Fruit fly (Drosophila melanogaster): ENCODE measurements around the gene jvl.

jvl gene

DNA sequence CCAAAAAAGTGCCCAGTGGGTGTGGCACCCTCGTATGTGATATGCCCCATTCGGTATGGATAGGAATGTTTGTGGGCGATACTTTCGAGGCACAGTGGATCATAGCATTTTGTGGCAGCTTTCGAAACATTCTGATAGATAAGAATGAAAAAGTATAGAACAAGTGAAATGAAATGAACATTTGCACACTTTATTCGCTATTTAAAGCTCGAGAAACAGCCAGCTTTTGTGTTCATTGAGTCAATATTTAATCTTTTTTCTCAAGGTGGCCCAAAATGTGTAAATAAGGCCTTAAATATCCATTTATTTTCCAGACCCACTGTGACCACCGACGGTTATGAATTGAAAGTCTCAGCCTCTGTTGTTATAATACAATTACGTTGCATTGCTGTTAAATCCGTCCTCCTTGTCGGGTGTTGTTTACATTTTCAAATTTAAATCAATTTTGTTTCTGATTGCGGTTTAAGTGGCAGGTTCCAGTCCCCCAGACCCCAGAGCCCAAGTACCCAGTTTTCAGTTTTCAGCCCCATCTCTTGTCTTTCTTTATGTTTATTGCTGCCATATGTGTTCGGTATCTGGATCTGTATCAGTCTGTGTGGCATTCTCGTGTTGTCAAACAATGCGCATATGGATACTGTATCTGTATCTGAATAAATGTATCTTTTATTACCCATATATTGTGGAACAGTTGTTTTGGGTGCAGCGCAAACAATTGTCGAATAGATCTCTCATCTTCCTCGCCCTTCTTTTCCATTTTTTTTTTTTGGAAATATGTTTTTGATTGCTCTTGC lies 3.2 kb downstream of the jvl start (continued):
- no peak for TF ChIP-seq CG17612 (GFP tag; IDR thresholded peaks at IDR 0.05)
- TF ChIP-seq CG17328 (GFP tag; IDR thresholded peaks at IDR 0.05), result no peak
- TF ChIP-seq nom (GFP tag; optimal IDR thresholded peaks at IDR 0.05), result no peak
- TF ChIP-seq trem (tag; optimal IDR thresholded peaks at IDR 0.05), result peak; percentile 3
- no peak for TF ChIP-seq vfl (GFP tag; optimal IDR thresholded peaks at IDR 0.05)
- peak; percentile 37 for TF ChIP-seq nmo (GFP tag; optimal IDR thresholded peaks at IDR 0.05)
- peak; percentile 40 for TF ChIP-seq CG30403 (GFP tag; optimal IDR thresholded peaks at IDR 0.05)
- peak; percentile 35 for TF ChIP-seq dmrt99B (tag; optimal IDR thresholded peaks at IDR 0.05)
- no peak for TF ChIP-seq CG5180 (GFP tag; optimal IDR thresholded peaks at IDR 0.05)
- TF ChIP-seq tx (GFP tag; optimal IDR thresholded peaks at IDR 0.05), result no peak
- TF ChIP-seq CG1792 (GFP tag; optimal IDR thresholded peaks at IDR 0.05), result no peak
- no peak for TF ChIP-seq CG4820 (GFP tag; optimal IDR thresholded peaks at IDR 0.05)
- TF ChIP-seq da (GFP tag; optimal IDR thresholded peaks at IDR 0.05), result no peak
- peak; percentile 1 for TF ChIP-seq CG12391 (tag; optimal IDR thresholded peaks at IDR 0.05)
- no peak for TF ChIP-seq Atf3 (GFP tag; optimal IDR thresholded peaks at IDR 0.05)
- no peak for TF ChIP-seq CG12236 (GFP tag; optimal IDR thresholded peaks at IDR 0.05)
- TF ChIP-seq Mad (GFP tag; optimal IDR thresholded peaks at IDR 0.05), result no peak
- TF ChIP-seq nerfin-1 (tag; optimal IDR thresholded peaks at IDR 0.05), result peak; percentile 6
- TF ChIP-seq CG6175 (GFP tag; IDR thresholded peaks at IDR 0.05), result no peak
- no peak for TF ChIP-seq Nf-YB (GFP tag; optimal IDR thresholded peaks at IDR 0.05)
- TF ChIP-seq CG18262 (tag; optimal IDR thresholded peaks at IDR 0.05), result peak; percentile 58
- no peak for TF ChIP-seq Sin3A (optimal IDR thresholded peaks at IDR 0.05)
- TF ChIP-seq lov (optimal IDR thresholded peaks at IDR 0.05), result no peak
- no peak for TF ChIP-seq lov (GFP tag; IDR thresholded peaks at IDR 0.05)
- TF ChIP-seq HLHmδ (GFP tag; optimal IDR thresholded peaks at IDR 0.05), result no peak
- TF ChIP-seq Hr3 (GFP tag; optimal IDR thresholded peaks at IDR 0.05), result peak; percentile 10
- TF ChIP-seq bcd (GFP tag; optimal IDR thresholded peaks at IDR 0.05), result no peak
- TF ChIP-seq CG31441 (GFP tag; IDR thresholded peaks at IDR 0.05), result peak; percentile 47
- TF ChIP-seq Tbp (GFP tag; optimal IDR thresholded peaks at IDR 0.05), result no peak
- TF ChIP-seq D19A (tag; optimal IDR thresholded peaks at IDR 0.05), result no peak
- no peak for TF ChIP-seq hkb (optimal IDR thresholded peaks at IDR 0.05)
- TF ChIP-seq hkb (GFP tag; IDR thresholded peaks at IDR 0.05), result no peak
- no peak for TF ChIP-seq CG31224 (GFP tag; IDR thresholded peaks at IDR 0.05)
- TF ChIP-seq emc (GFP tag; optimal IDR thresholded peaks at IDR 0.05), result no peak
- no peak for TF ChIP-seq Dip2 (GFP tag; IDR thresholded peaks at IDR 0.05)
- TF ChIP-seq NfI (GFP tag; optimal IDR thresholded peaks at IDR 0.05), result peak; percentile 1
- TF ChIP-seq CG10959 (GFP tag; IDR thresholded peaks at IDR 0.05), result no peak
- TF ChIP-seq slou (GFP tag; optimal IDR thresholded peaks at IDR 0.05), result no peak
- no peak for TF ChIP-seq ato (GFP tag; IDR thresholded peaks at IDR 0.05; ENCODE audit: partially characterized antibody)
- TF ChIP-seq CG32532 (GFP tag; IDR thresholded peaks at IDR 0.05), result no peak
- no peak for TF ChIP-seq CG18599 (GFP tag; optimal IDR thresholded peaks at IDR 0.05)
- TF ChIP-seq HHEX (GFP tag; optimal IDR thresholded peaks at IDR 0.05), result no peak
- TF ChIP-seq CG10209 (GFP tag; optimal IDR thresholded peaks at IDR 0.05), result peak; percentile 32
- TF ChIP-seq CG4404 (GFP tag; IDR thresholded peaks at IDR 0.05), result no peak
- TF ChIP-seq CG16813 (GFP tag; IDR thresholded peaks at IDR 0.05; ENCODE audit: partially characterized antibody), result no peak
- TF ChIP-seq Kr (GFP tag; optimal IDR thresholded peaks at IDR 0.05), result no peak
- no peak for TF ChIP-seq YL-1 (GFP tag; optimal IDR thresholded peaks at IDR 0.05)
- no peak for TF ChIP-seq CG12071 (GFP tag; optimal IDR thresholded peaks at IDR 0.05)
- TF ChIP-seq Dll (GFP tag; IDR thresholded peaks at IDR 0.05; ENCODE audit: partially characterized antibody), result no peak
- no peak for TF ChIP-seq CG11085 (GFP tag; IDR thresholded peaks at IDR 0.05)
- TF ChIP-seq Atf6 (GFP tag; IDR thresholded peaks at IDR 0.05), result no peak

Data from whole organism, embryonic.